Worm (Caenorhabditis elegans) whole organism, L4 larva: ENCODE results near the gene ipla-6.
A peak's percentile ranks its signal among the peaks of the same experiment; 100 is the strongest.

Experiments
- hlh-30 ChIP-seq: sonication (generic microtip); optimal IDR thresholded peaks from 2 replicates; lab custom pipeline; 2017; ENCODE audit warnings: antibody characterized with exemption, mild to moderate bottlenecking, missing genetic modification characterization, missing compliant biosample characterization; ENCODE audit not compliant: insufficient read depth
- jun-1 ChIP-seq: fragments of 150-350 bp; optimal IDR thresholded peaks from 2 replicates; lab custom pipeline; 2014; ENCODE audit warnings: missing biosample characterization, missing genetic modification reagents, missing genetic modification characterization
- nhr-237 ChIP-seq: sonication (generic microtip); optimal IDR thresholded peaks from 2 replicates; lab custom pipeline; 2017; ENCODE audit warnings: missing biosample characterization, missing genetic modification characterization
- nhr-25 ChIP-seq: sonication (generic microtip); optimal IDR thresholded peaks from 2 replicates; lab custom pipeline; 2017; ENCODE audit warnings: missing genetic modification characterization, mild to moderate bottlenecking, missing compliant biosample characterization, antibody characterized with exemption, moderate library complexity, borderline replicate concordance; ENCODE audit not compliant: insufficient read depth
- nhr-48 ChIP-seq: sonication (generic microtip); optimal IDR thresholded peaks from 2 replicates; lab custom pipeline; 2016; ENCODE audit warnings: mild to moderate bottlenecking, missing genetic modification characterization, missing compliant biosample characterization
- php-3 ChIP-seq: fragments of 200-800 bp; sonication (Bioruptor generic); IDR thresholded peaks from 2 replicates; pipeline ENCODE4 v1.3.6; 2022; ENCODE audit warnings: missing genetic modification reagents, missing genetic modification characterization, missing compliant biosample characterization
- snpc-4 ChIP-seq: fragments of 150-350 bp; optimal IDR thresholded peaks from 2 replicates; lab custom pipeline; 2014; ENCODE audit warnings: missing biosample characterization, missing genetic modification characterization
- unc-62 ChIP-seq, 3 experiments: fragments of 150-350 bp in 1 of 3; sonication (generic microtip); optimal IDR thresholded peaks in 2 of 3; peaks in 1 of 3; 1 replicate in 1 of 3; 2 replicates in 2 of 3; lab custom pipeline; 2014 to 2017; ENCODE audit warnings: missing biosample characterization in 3 of 3, missing genetic modification characterization in 3 of 3, missing genetic modification reagents in 3 of 3, missing genotype in 1 of 3

ce11 chrIV:6335908-6336307 is 1.5 kb upstream of the ipla-6 start, which contains the start of gene mif-4:
- no peak for TF ChIP-seq jun-1 (tag; lab: Kevin White, UChicago)
- TF ChIP-seq unc-62 (GFP tag; optimal IDR thresholded peaks at IDR 0.05 in 1 of 2; lab: Kevin White, UChicago), result peak in 1 of 2 experiments; percentile 43
- no peak for TF ChIP-seq unc-62 (tag; optimal IDR thresholded peaks at IDR 0.05; lab: Kevin White, UChicago)
- TF ChIP-seq nhr-48 (tag; lab: Kevin White, UChicago), result no peak
- no peak for TF ChIP-seq hlh-30 (tag; lab: Kevin White, UChicago)
- TF ChIP-seq php-3 (GFP tag; lab: Robert Waterston, UW), result no peak
- TF ChIP-seq nhr-25 (tag; lab: Kevin White, UChicago), result no peak
- TF ChIP-seq nhr-237 (tag; lab: Kevin White, UChicago), result no peak
- no peak for TF ChIP-seq snpc-4 (tag; lab: Kevin White, UChicago)
